Worm (Caenorhabditis elegans): Measurements from ENCODE around the gene cyp-13A3.

Gene cyp-13A3

ce11 chrII:9755425-9755824 lies 37.7 kb downstream of the cyp-13A3 start:
- TF ChIP-seq spr-1 (tag; optimal IDR thresholded peaks at IDR 0.05) (no peak), dmd-9 (GFP tag; IDR thresholded peaks at IDR 0.05) (no peak), rbr-2 (tag; optimal IDR thresholded peaks at IDR 0.05) (no peak), unc-130 (GFP tag; optimal IDR thresholded peaks at IDR 0.05) (no peak), unc-62 (GFP tag; optimal IDR thresholded peaks at IDR 0.05 in 1 of 2) (no peak), unc-62 (tag; optimal IDR thresholded peaks at IDR 0.05) (no peak), nhr-11 (tag; optimal IDR thresholded peaks at IDR 0.05) (no peak), set-16 (GFP tag; IDR thresholded peaks at IDR 0.05) (no peak)

ce11 chrII:9753730-9754129 lies 39.4 kb downstream of the cyp-13A3 start, which contains the start of gene ZK1321.1:
ZK1321.1 (plus strand) TSS chrII:9754030.
- TF ChIP-seq dmd-8 (GFP tag; IDR thresholded peaks at IDR 0.05) (no peak), lin-15B (tag; optimal IDR thresholded peaks at IDR 0.05) (no peak), nhr-77 (tag; optimal IDR thresholded peaks at IDR 0.05) (no peak), daf-8 (GFP tag; IDR thresholded peaks at IDR 0.05) (no peak), arid-1 (GFP tag; conservative IDR thresholded peaks at IDR 0.05) (no peak), aly-2 (tag; optimal IDR thresholded peaks at IDR 0.05) (no peak), madf-5 (GFP tag; IDR thresholded peaks at IDR 0.05) (no peak), ceh-20 (GFP tag; IDR thresholded peaks at IDR 0.05) (no peak), hlh-30 (tag; optimal IDR thresholded peaks at IDR 0.05; ENCODE audit: insufficient read depth) (no peak), dmd-6 (GFP tag; IDR thresholded peaks at IDR 0.05) (no peak), ceh-44 (GFP tag; IDR thresholded peaks at IDR 0.05) (no peak), pqm-1 (tag; optimal IDR thresholded peaks at IDR 0.05) (no peak), lin-1 (GFP tag; IDR thresholded peaks at IDR 0.05) (no peak), F49E8.2 (tag; optimal IDR thresholded peaks at IDR 0.05; ENCODE audit: borderline replicate concordance) (no peak), ctbp-1 (GFP tag; IDR thresholded peaks at IDR 0.05) (no peak)

ce11 chrII:9753056-9753455 lies 40.0 kb downstream of the cyp-13A3 start, which contains the start of gene Y53C12B.7:
Y53C12B.7 (minus strand) TSS chrII:9753218.
- no peak for TF ChIP-seq pha-4 (GFP tag; IDR thresholded peaks at IDR 0.05)
- TF ChIP-seq pha-4 (tag; optimal IDR thresholded peaks at IDR 0.05) = no peak
- no peak for TF ChIP-seq ceh-82 (tag; optimal IDR thresholded peaks at IDR 0.05)
- no peak for TF ChIP-seq skn-1 (tag; optimal IDR thresholded peaks at IDR 0.05)
- peak; percentile 24 for TF ChIP-seq cey-2 (tag; optimal IDR thresholded peaks at IDR 0.05; ENCODE audit: borderline replicate concordance, insufficient read depth)
- TF ChIP-seq sdz-12 (GFP tag; optimal IDR thresholded peaks at IDR 0.05) = no peak
- TF ChIP-seq spr-3 (GFP tag; optimal IDR thresholded peaks at IDR 0.05) = no peak
- no peak for TF ChIP-seq T26A8.4 (GFP tag; IDR thresholded peaks at IDR 0.05)
- TF ChIP-seq hlh-30 (tag; optimal IDR thresholded peaks at IDR 0.05; ENCODE audit: insufficient read depth) = no peak
- TF ChIP-seq mxl-3 (GFP tag; optimal IDR thresholded peaks at IDR 0.05) = peak; percentile 29
- TF ChIP-seq dmd-8 (GFP tag; IDR thresholded peaks at IDR 0.05) = no peak
- TF ChIP-seq nhr-41 (GFP tag; IDR thresholded peaks at IDR 0.05) = no peak
- no peak for TF ChIP-seq gei-8 (GFP tag; optimal IDR thresholded peaks at IDR 0.05)
- TF ChIP-seq dmd-9 (GFP tag; IDR thresholded peaks at IDR 0.05) = no peak
- TF ChIP-seq nhr-42 (GFP tag; IDR thresholded peaks at IDR 0.05) = no peak
- TF ChIP-seq dmd-6 (GFP tag; IDR thresholded peaks at IDR 0.05) = peak; percentile 29
- no peak for TF ChIP-seq zip-2 (tag; optimal IDR thresholded peaks at IDR 0.05)
- no peak for TF ChIP-seq nhr-28 (tag; optimal IDR thresholded peaks at IDR 0.05)
- TF ChIP-seq lin-13 (GFP tag; optimal IDR thresholded peaks at IDR 0.05) = no peak

ce11 chrII:9752278-9752677 lies 40.8 kb downstream of the cyp-13A3 start:
- TF ChIP-seq F26F4.8 (GFP tag; conservative IDR thresholded peaks at IDR 0.05) = no peak
- TF ChIP-seq lin-38 (GFP tag; IDR thresholded peaks at IDR 0.05) = no peak
- no peak for TF ChIP-seq jun-1 (tag; optimal IDR thresholded peaks at IDR 0.05)
- TF ChIP-seq lin-15B (tag; optimal IDR thresholded peaks at IDR 0.05) = no peak
- TF ChIP-seq Y48G9A.11 (GFP tag; IDR thresholded peaks at IDR 0.05) = no peak
- TF ChIP-seq nhr-6 (tag; optimal IDR thresholded peaks at IDR 0.05) = no peak
- TF ChIP-seq T20F7.1 (GFP tag; optimal IDR thresholded peaks at IDR 0.05) = no peak
- TF ChIP-seq Y5F2A.4 (GFP tag; optimal IDR thresholded peaks at IDR 0.05) = no peak
- TF ChIP-seq nhr-102 (tag; optimal IDR thresholded peaks at IDR 0.05) = no peak
- TF ChIP-seq hif-1 (tag; optimal IDR thresholded peaks at IDR 0.05) = no peak
- TF ChIP-seq nhr-28 (tag; optimal IDR thresholded peaks at IDR 0.05) = peak; percentile 26
- TF ChIP-seq spr-1 (tag; optimal IDR thresholded peaks at IDR 0.05) = no peak
- TF ChIP-seq egl-43 (GFP tag; IDR thresholded peaks at IDR 0.05) = no peak
- TF ChIP-seq mxl-3 (GFP tag; optimal IDR thresholded peaks at IDR 0.05) = peak; percentile 44
- TF ChIP-seq lir-3 (tag; optimal IDR thresholded peaks at IDR 0.05) = no peak
- TF ChIP-seq spr-3 (GFP tag; optimal IDR thresholded peaks at IDR 0.05) = no peak
